Fruit fly (Drosophila melanogaster) whole organism, embryonic: ENCODE results near the gene sdk.
A peak's percentile ranks its signal among the peaks of the same experiment; 100 is the strongest.

Experiments used
- CG10431 ChIP-seq: fragments of 200-800 bp; sonication (Bioruptor generic); optimal IDR thresholded peaks from 3 replicates; lab custom pipeline; 2018; ENCODE audit warnings: missing biosample characterization, mild to moderate bottlenecking, missing genetic modification characterization
- CG11398 ChIP-seq: fragments of 200-800 bp; sonication (Bioruptor generic); optimal IDR thresholded peaks from 2 replicates; lab custom pipeline; 2016; ENCODE audit warnings: missing biosample characterization, missing genetic modification characterization
- CG13624 ChIP-seq: fragments of 200-800 bp; sonication (Bioruptor generic); optimal IDR thresholded peaks from 2 replicates; lab custom pipeline; 2016; ENCODE audit warnings: missing biosample characterization, missing genetic modification characterization
- CG15073 ChIP-seq: fragments of 200-800 bp; sonication (Bioruptor generic); optimal IDR thresholded peaks from 2 replicates; lab custom pipeline; 2016; ENCODE audit warnings: missing biosample characterization, missing genetic modification characterization
- CG15601 ChIP-seq: fragments of 200-800 bp; sonication (Bioruptor generic); optimal IDR thresholded peaks from 3 replicates; lab custom pipeline; 2019; ENCODE audit warnings: missing biosample characterization, mild to moderate bottlenecking, missing genetic modification characterization, moderate library complexity
- CG16815 ChIP-seq: fragments of 200-800 bp; sonication (Bioruptor generic); optimal IDR thresholded peaks from 3 replicates; lab custom pipeline; 2017; ENCODE audit warnings: missing biosample characterization, mild to moderate bottlenecking, missing genetic modification characterization
- CG17328 ChIP-seq: fragments of 200-800 bp; sonication (Bioruptor generic); IDR thresholded peaks from 2 replicates; pipeline ENCODE4 v1.3.6; 2022; ENCODE audit warnings: missing biosample characterization, missing genetic modification characterization
- CG17829 ChIP-seq: fragments of 200-800 bp; optimal IDR thresholded peaks from 2 replicates; lab custom pipeline; 2019; ENCODE audit warnings: missing biosample characterization, mild to moderate bottlenecking, missing genetic modification characterization, moderate library complexity
- CG2712 ChIP-seq: fragments of 200-800 bp; optimal IDR thresholded peaks from 3 replicates; lab custom pipeline; 2019; ENCODE audit warnings: missing biosample characterization, mild to moderate bottlenecking, missing genetic modification characterization, moderate library complexity
- CG32772 ChIP-seq: fragments of 200-800 bp; sonication (Bioruptor generic); IDR thresholded peaks from 2 replicates; pipeline ENCODE4 v1.3.6; 2022; ENCODE audit warnings: missing biosample characterization, missing genetic modification characterization
- CG4282 ChIP-seq: fragments of 200-800 bp; sonication (Bioruptor generic); optimal IDR thresholded peaks from 2 replicates; lab custom pipeline; 2016; ENCODE audit warnings: missing biosample characterization, missing genetic modification characterization
- CG43689 ChIP-seq: fragments of 200-800 bp; sonication (Bioruptor generic); IDR thresholded peaks from 2 replicates; pipeline ENCODE4 v1.3.6; 2022; ENCODE audit warnings: missing biosample characterization, missing genetic modification characterization
- CG6689 ChIP-seq: fragments of 200-800 bp; sonication (Bioruptor generic); IDR thresholded peaks from 2 replicates; pipeline ENCODE4 v1.3.6; 2022; ENCODE audit warnings: missing biosample characterization, missing genetic modification characterization
- CG7839 ChIP-seq: fragments of 200-800 bp; sonication (Bioruptor generic); optimal IDR thresholded peaks from 3 replicates; lab custom pipeline; 2018; ENCODE audit warnings: missing biosample characterization, mild to moderate bottlenecking, missing genetic modification characterization, moderate library complexity
- CG8944 ChIP-seq: fragments of 200-800 bp; sonication (Bioruptor generic); optimal IDR thresholded peaks from 3 replicates; lab custom pipeline; 2016; ENCODE audit warnings: missing biosample characterization, missing genetic modification characterization
- CG9797 ChIP-seq: fragments of 200-800 bp; sonication (Bioruptor generic); optimal IDR thresholded peaks from 3 replicates; lab custom pipeline; 2018; ENCODE audit warnings: missing biosample characterization, mild to moderate bottlenecking, missing genetic modification characterization
- CoRest ChIP-seq: fragments of 200-800 bp; sonication (Bioruptor generic); optimal IDR thresholded peaks from 3 replicates; lab custom pipeline; 2018; ENCODE audit warnings: missing biosample characterization, mild to moderate bottlenecking, missing genetic modification characterization, moderate library complexity
- D ChIP-seq, 2 experiments: fragments of 200-800 bp in 1 of 2; fragments of >200 bp in 1 of 2; sonication (Bioruptor generic) in 1 of 2; optimal IDR thresholded peaks; 2 replicates in 1 of 2; 3 replicates in 1 of 2; lab custom pipeline; 2017; ENCODE audit warnings: mild to moderate bottlenecking in 1 of 2, missing biosample characterization in 1 of 2, missing genetic modification characterization in 1 of 2, missing genetic modification reagents in 1 of 2
- Doc2 ChIP-seq: fragments of 200-800 bp; sonication (Bioruptor generic); IDR thresholded peaks from 2 replicates; pipeline ENCODE4 v1.3.6; 2022; ENCODE audit warnings: missing biosample characterization, missing genetic modification characterization
- Eip74EF ChIP-seq, 2 experiments: fragments of 200-800 bp in 1 of 2; fragments of >200 bp in 1 of 2; sonication (Bioruptor generic) in 1 of 2; optimal IDR thresholded peaks; 2 replicates each; lab custom pipeline; 2017 to 2019; ENCODE audit warnings: missing biosample characterization in 2 of 2, missing genetic modification characterization in 2 of 2, mild to moderate bottlenecking in 1 of 2, moderate library complexity in 1 of 2
- Hsf ChIP-seq: fragments of 200-800 bp; sonication (Bioruptor generic); optimal IDR thresholded peaks from 3 replicates; lab custom pipeline; 2016; ENCODE audit warnings: missing biosample characterization, missing genetic modification characterization
- Mad ChIP-seq: fragments of 200-800 bp; sonication (Bioruptor generic); optimal IDR thresholded peaks from 2 replicates; lab custom pipeline; 2016; ENCODE audit warnings: missing biosample characterization, missing genetic modification characterization
- Meics ChIP-seq: fragments of 200-800 bp; sonication (Bioruptor generic); optimal IDR thresholded peaks from 2 replicates; lab custom pipeline; 2017; ENCODE audit warnings: missing biosample characterization, mild to moderate bottlenecking, missing genetic modification characterization
- Mes4 ChIP-seq: fragments of 200-800 bp; sonication (Bioruptor generic); optimal IDR thresholded peaks from 2 replicates; lab custom pipeline; 2016; ENCODE audit warnings: missing biosample characterization, missing genetic modification characterization
- NK7.1 ChIP-seq: fragments of 200-800 bp; sonication (Bioruptor generic); optimal IDR thresholded peaks from 3 replicates; lab custom pipeline; 2016; ENCODE audit warnings: missing biosample characterization, missing genetic modification characterization
- Nf-YA ChIP-seq: fragments of 200-800 bp; sonication (Bioruptor generic); IDR thresholded peaks from 2 replicates; pipeline ENCODE4 v1.3.6; 2022; ENCODE audit warnings: missing biosample characterization, missing genetic modification characterization
- Sox100B ChIP-seq: fragments of 200-800 bp; sonication (Bioruptor generic); optimal IDR thresholded peaks from 3 replicates; lab custom pipeline; 2018; ENCODE audit warnings: missing biosample characterization, mild to moderate bottlenecking, missing genetic modification characterization
- Usf ChIP-seq: fragments of 200-800 bp; sonication (Bioruptor generic); optimal IDR thresholded peaks from 2 replicates; lab custom pipeline; 2017; ENCODE audit warnings: missing genotype, missing biosample characterization, missing genetic modification characterization
- Vsx1 ChIP-seq: fragments of 200-800 bp; sonication (Bioruptor generic); optimal IDR thresholded peaks from 2 replicates; lab custom pipeline; 2017; ENCODE audit warnings: missing biosample characterization, mild to moderate bottlenecking, missing genetic modification characterization, missing genetic modification reagents
- aop ChIP-seq: fragments of 200-800 bp; sonication (Bioruptor generic); IDR thresholded peaks from 2 replicates; pipeline ENCODE4 v1.3.6; 2022; ENCODE audit warnings: missing biosample characterization, missing genetic modification characterization
- br ChIP-seq: fragments of >200 bp; optimal IDR thresholded peaks from 2 replicates; lab custom pipeline; 2017
- bsh ChIP-seq, 2 experiments: fragments of 200-800 bp; sonication (Bioruptor generic); optimal IDR thresholded peaks; 2 replicates each; lab custom pipeline; 2017 to 2018; ENCODE audit warnings: mild to moderate bottlenecking in 2 of 2, missing biosample characterization in 2 of 2, missing genetic modification characterization in 2 of 2, moderate library complexity in 1 of 2
- cas ChIP-seq: fragments of 200-800 bp; sonication (Bioruptor generic); IDR thresholded peaks from 2 replicates; pipeline ENCODE4 v1.3.6; 2022; ENCODE audit warnings: missing biosample characterization, missing genetic modification characterization
- da ChIP-seq: fragments of 200-800 bp; sonication (Bioruptor generic); optimal IDR thresholded peaks from 2 replicates; lab custom pipeline; 2016; ENCODE audit warnings: missing biosample characterization, missing genetic modification characterization
- dmrt11E ChIP-seq: fragments of 200-800 bp; sonication (Bioruptor generic); optimal IDR thresholded peaks from 3 replicates; lab custom pipeline; 2018; ENCODE audit warnings: missing biosample characterization, mild to moderate bottlenecking, missing genetic modification characterization, moderate library complexity
- ems ChIP-seq: fragments of 200-800 bp; sonication (Bioruptor generic); optimal IDR thresholded peaks from 3 replicates; lab custom pipeline; 2016; ENCODE audit warnings: missing biosample characterization, missing genetic modification characterization
- gcm2 ChIP-seq: fragments of 200-800 bp; sonication (Bioruptor generic); optimal IDR thresholded peaks from 2 replicates; lab custom pipeline; 2016; ENCODE audit warnings: missing biosample characterization, missing genetic modification characterization
- her ChIP-seq: fragments of 200-800 bp; sonication (Bioruptor generic); optimal IDR thresholded peaks from 2 replicates; lab custom pipeline; 2016; ENCODE audit warnings: missing biosample characterization, missing genetic modification characterization
- knrl ChIP-seq: fragments of 200-800 bp; sonication (Bioruptor generic); IDR thresholded peaks from 3 replicates; pipeline ENCODE4 v1.3.6; 2022; ENCODE audit warnings: missing biosample characterization, missing genetic modification characterization; ENCODE audit not compliant: partially characterized antibody
- lilli ChIP-seq: fragments of 200-800 bp; sonication (Bioruptor generic); optimal IDR thresholded peaks from 3 replicates; lab custom pipeline; 2016; ENCODE audit warnings: missing biosample characterization, missing genetic modification characterization
- lola ChIP-seq, 3 experiments: fragments of >200 bp in 2 of 3; fragments of 200-800 bp in 1 of 3; sonication (Bioruptor generic) in 1 of 3; optimal IDR thresholded peaks; 2 replicates each; lab custom pipeline; 2017 to 2019; ENCODE audit warnings: missing biosample characterization in 3 of 3, missing genetic modification characterization in 3 of 3, mild to moderate bottlenecking in 1 of 3, moderate library complexity in 1 of 3
- prd ChIP-seq, 3 experiments: fragments of >200 bp in 2 of 3; fragments of 200-800 bp in 1 of 3; sonication (Bioruptor generic) in 1 of 3; optimal IDR thresholded peaks in 2 of 3; IDR thresholded peaks in 1 of 3; 2 replicates in 2 of 3; 3 replicates in 1 of 3; pipeline versions ENCODE4 v1.3.6 to Lab custom; 2017 to 2022; ENCODE audit warnings: missing biosample characterization in 1 of 3, missing genetic modification characterization in 1 of 3
- pum ChIP-seq: fragments of 200-800 bp; sonication (Bioruptor generic); optimal IDR thresholded peaks from 2 replicates; lab custom pipeline; 2016; ENCODE audit warnings: missing biosample characterization, missing genetic modification characterization
- sob ChIP-seq: fragments of 200-800 bp; sonication (Bioruptor generic); IDR thresholded peaks from 2 replicates; pipeline ENCODE4 v1.3.6; 2022; ENCODE audit warnings: missing biosample characterization, missing genetic modification characterization
- sr ChIP-seq: fragments of 200-800 bp; sonication (Bioruptor generic); IDR thresholded peaks from 3 replicates; pipeline ENCODE4 v1.3.6; 2022; ENCODE audit warnings: missing biosample characterization, missing genetic modification characterization
- tgo ChIP-seq: fragments of 200-800 bp; sonication (Bioruptor generic); IDR thresholded peaks from 3 replicates; pipeline ENCODE4 v1.3.6; 2022; ENCODE audit warnings: missing biosample characterization, missing genetic modification characterization
- tll ChIP-seq, 2 experiments: fragments of 200-800 bp in 1 of 2; fragments of >200 bp in 1 of 2; sonication (Bioruptor generic) in 1 of 2; optimal IDR thresholded peaks; 2 replicates each; lab custom pipeline; 2017 to 2019; ENCODE audit warnings: missing biosample characterization in 2 of 2, missing genetic modification characterization in 2 of 2, mild to moderate bottlenecking in 1 of 2, moderate library complexity in 1 of 2
- toy ChIP-seq: fragments of 200-800 bp; sonication (Bioruptor generic); IDR thresholded peaks from 2 replicates; pipeline ENCODE4 v1.3.6; 2022; ENCODE audit warnings: missing biosample characterization, missing genetic modification characterization
- tx ChIP-seq: fragments of 200-800 bp; sonication (Bioruptor generic); optimal IDR thresholded peaks from 2 replicates; lab custom pipeline; 2016; ENCODE audit warnings: missing biosample characterization, missing genetic modification characterization
- zfh2 ChIP-seq: fragments of 200-800 bp; sonication (Bioruptor generic); optimal IDR thresholded peaks from 2 replicates; lab custom pipeline; 2016; ENCODE audit warnings: missing biosample characterization, missing genetic modification characterization

The sdk gene

DNA sequence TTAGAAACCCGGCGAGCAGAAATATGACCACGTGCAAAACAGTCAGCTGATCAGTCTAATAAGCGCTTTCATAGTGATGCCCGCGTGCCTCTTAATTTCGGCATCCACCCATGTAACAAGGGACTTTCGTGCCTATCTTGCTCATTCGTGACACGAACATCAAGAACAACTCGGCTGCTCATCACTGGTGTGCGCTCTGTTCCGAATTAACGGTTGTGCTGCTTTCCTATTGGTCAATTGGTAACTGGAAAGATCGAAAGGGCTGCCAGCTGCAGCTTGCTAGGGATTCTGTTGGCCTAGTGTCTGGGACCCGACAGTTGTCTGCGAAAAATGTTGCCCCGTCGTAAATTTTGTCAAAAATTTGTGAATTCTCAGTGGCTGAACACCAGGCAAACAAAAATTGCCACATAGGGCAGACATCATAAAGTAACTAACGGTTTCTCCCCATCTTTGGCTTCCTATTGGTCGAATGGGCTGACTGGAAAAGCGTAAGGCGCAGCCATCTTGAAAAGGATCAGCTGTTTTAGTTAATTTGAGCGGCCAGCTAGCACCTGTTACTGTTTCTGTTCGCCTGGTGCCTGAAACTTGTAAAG is 109.9 kb downstream of the sdk start (continued):
- TF ChIP-seq dmrt11E (tag; lab: Kevin White, UChicago) (no peak), Mad (peak; percentile 25), prd (optimal IDR thresholded peaks at IDR 0.05; lab: Kevin White, UChicago) (no peak), prd (GFP tag; IDR thresholded peaks at IDR 0.05; lab: Robert Waterston, UW) (no peak), Hsf (GFP tag; lab: Kevin White, UChicago) (no peak), pum (GFP tag; lab: Kevin White, UChicago) (no peak), CG4282 (GFP tag; lab: Kevin White, UChicago) (no peak), Mes4 (no peak), NK7.1 (GFP tag; lab: Kevin White, UChicago) (no peak), lola (GFP tag; optimal IDR thresholded peaks at IDR 0.05; lab: Kevin White, UChicago) (no peak), lilli (GFP tag; lab: Kevin White, UChicago) (peak; percentile 35), CG17328 (GFP tag; lab: Robert Waterston, UW) (no peak), CG11398 (no peak), tgo (GFP tag; lab: Robert Waterston, UW) (no peak), CG13624 (GFP tag; lab: Kevin White, UChicago) (peak; percentile 10), cas (no peak), CG10431 (peak; percentile 6), CG8944 (GFP tag; lab: Kevin White, UChicago) (no peak), Usf (no peak), CG9797 (GFP tag; lab: Kevin White, UChicago) (no peak), sob (no peak), tll (GFP tag; optimal IDR thresholded peaks at IDR 0.05; lab: Kevin White, UChicago) (no peak), CG15601 (tag; lab: Kevin White, UChicago) (peak; percentile 7), gcm2 (no peak), bsh (GFP tag; optimal IDR thresholded peaks at IDR 0.05; lab: Kevin White, UChicago) (peak in 1 of 2 experiments; percentile 1), Eip74EF (GFP tag; optimal IDR thresholded peaks at IDR 0.05; lab: Kevin White, UChicago) (no peak), aop (GFP tag; lab: Robert Waterston, UW) (no peak), her (GFP tag; lab: Kevin White, UChicago) (no peak), D (optimal IDR thresholded peaks at IDR 0.05; lab: Kevin White, UChicago) (no peak), D (GFP tag; optimal IDR thresholded peaks at IDR 0.05; lab: Kevin White, UChicago) (no peak), knrl (GFP tag; lab: Robert Waterston, UW) (peak; percentile 88), zfh2 (GFP tag; lab: Kevin White, UChicago) (peak; percentile 8), Vsx1 (GFP tag; lab: Kevin White, UChicago) (no peak), toy (GFP tag; lab: Robert Waterston, UW) (no peak), ems (GFP tag; lab: Kevin White, UChicago) (no peak), CG16815 (GFP tag; lab: Kevin White, UChicago) (no peak), tx (GFP tag; lab: Kevin White, UChicago) (no peak), Doc2 (GFP tag; lab: Robert Waterston, UW) (no peak), Meics (peak; percentile 17), Nf-YA (GFP tag; lab: Robert Waterston, UW) (peak; percentile 76), CoRest (tag; lab: Kevin White, UChicago) (peak; percentile 27), CG32772 (GFP tag; lab: Robert Waterston, UW) (no peak), sr (GFP tag; lab: Robert Waterston, UW) (no peak), CG15073 (no peak), da (GFP tag; lab: Kevin White, UChicago) (no peak), CG2712 (peak; percentile 20), CG7839 (tag; lab: Kevin White, UChicago) (no peak), br (lab: Kevin White, UChicago) (no peak), CG6689 (GFP tag; lab: Robert Waterston, UW) (no peak), CG43689 (GFP tag; lab: Robert Waterston, UW) (no peak), Sox100B (GFP tag; lab: Kevin White, UChicago) (no peak), CG17829 (tag; lab: Kevin White, UChicago) (peak; percentile 50)
